Worm (Caenorhabditis elegans): Measurements from ENCODE around the gene W06G6.17.

DNA sequence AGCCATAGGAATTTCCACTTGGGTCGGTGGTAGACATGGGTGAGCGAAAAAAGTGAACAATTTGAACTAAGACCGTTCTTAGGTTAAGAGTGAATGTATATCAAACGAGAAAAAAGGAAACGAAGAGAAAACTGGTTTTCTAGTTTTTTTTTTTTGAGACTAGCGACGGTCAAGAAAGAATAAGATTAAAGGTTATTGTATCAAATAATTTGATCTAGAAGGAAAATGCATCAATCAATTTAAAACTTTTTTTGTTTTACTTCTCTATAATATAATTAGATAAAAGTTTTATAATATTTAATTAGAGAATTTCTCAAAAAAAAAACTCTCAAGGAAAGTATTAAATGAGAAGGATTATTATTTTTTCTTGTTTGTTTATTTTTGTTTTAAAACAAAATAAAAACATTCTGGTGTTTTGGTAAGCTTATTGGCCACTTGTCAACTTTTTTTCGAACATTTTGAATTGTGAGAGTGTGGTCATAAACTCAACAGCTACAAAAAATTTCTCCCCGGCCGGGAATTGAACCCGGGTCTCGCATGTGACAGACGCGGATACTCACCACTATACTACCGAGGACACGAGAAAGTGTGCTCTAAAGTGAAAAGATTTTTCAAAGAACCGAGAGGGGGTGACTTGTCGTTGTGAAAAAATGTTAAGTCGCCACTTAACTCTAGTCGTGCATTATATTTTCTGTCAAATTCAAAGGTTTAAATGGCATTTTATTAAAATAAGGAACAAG, at the start of gene W06G6.17:
- TF ChIP-seq F44E2.7 (GFP tag; IDR thresholded peaks at IDR 0.05) (no peak), F49E8.2 (tag; optimal IDR thresholded peaks at IDR 0.05; ENCODE audit: borderline replicate concordance) (no peak), nhr-77 (tag; optimal IDR thresholded peaks at IDR 0.05) (no peak), lin-39 (tag; optimal IDR thresholded peaks at IDR 0.05) (no peak), zag-1 (tag; optimal IDR thresholded peaks at IDR 0.05) (no peak), cey-2 (tag; optimal IDR thresholded peaks at IDR 0.05; ENCODE audit: borderline replicate concordance, insufficient read depth) (no peak), ceh-28 (tag; optimal IDR thresholded peaks at IDR 0.05) (no peak), R02D3.7 (tag; optimal IDR thresholded peaks at IDR 0.05) (no peak)

All from whole organism, L4 larva.